Worm (Caenorhabditis elegans) whole organism, L3 larva: ENCODE data around the gene mvk-1.
A peak's percentile ranks its signal among the peaks of the same experiment; 100 is the strongest.

Experiments
- R02D3.7 ChIP-seq: fragments of 150-350 bp; optimal IDR thresholded peaks from 2 replicates; lab custom pipeline; 2014; ENCODE audit warnings: missing biosample characterization, missing genetic modification characterization
- ZK546.5 ChIP-seq: sonication (generic microtip); optimal IDR thresholded peaks from 2 replicates; lab custom pipeline; 2017; ENCODE audit warnings: missing biosample characterization, missing genetic modification characterization
- ceh-16 ChIP-seq: sonication (generic microtip); optimal IDR thresholded peaks from 2 replicates; lab custom pipeline; 2017; ENCODE audit warnings: missing biosample characterization, missing genetic modification characterization
- ceh-28 ChIP-seq: fragments of 150-350 bp; optimal IDR thresholded peaks from 2 replicates; lab custom pipeline; 2014; ENCODE audit warnings: missing biosample characterization, missing genetic modification reagents, missing genetic modification characterization
- daf-12 ChIP-seq: fragments of 150-350 bp; optimal IDR thresholded peaks from 2 replicates; lab custom pipeline; 2014; ENCODE audit warnings: missing biosample characterization, missing genetic modification reagents, missing genetic modification characterization
- egl-27 ChIP-seq: sonication (generic microtip); optimal IDR thresholded peaks from 4 replicates; lab custom pipeline; 2017; ENCODE audit warnings: missing biosample characterization, missing genetic modification reagents, missing genetic modification characterization
- egl-5 ChIP-seq: fragments of 150-350 bp; optimal IDR thresholded peaks from 2 replicates; lab custom pipeline; 2017; ENCODE audit warnings: missing biosample characterization, missing genetic modification reagents, missing genetic modification characterization, inconsistent platforms
- elt-2 ChIP-seq: sonication (generic microtip); optimal IDR thresholded peaks from 2 replicates; lab custom pipeline; 2016; ENCODE audit warnings: missing genetic modification reagents, mild to moderate bottlenecking, missing genetic modification characterization, missing compliant biosample characterization
- elt-3 ChIP-seq, 3 experiments: fragments of 150-350 bp in 1 of 3; sonication (generic microtip) in 2 of 3; optimal IDR thresholded peaks; 2 replicates in 2 of 3; 4 replicates in 1 of 3; lab custom pipeline; 2014 to 2017; ENCODE audit warnings: missing biosample characterization in 3 of 3, missing genetic modification characterization in 3 of 3
- eor-1 ChIP-seq, 2 experiments: fragments of 150-350 bp; optimal IDR thresholded peaks; 2 replicates each; lab custom pipeline; 2014 to 2018; ENCODE audit warnings: missing biosample characterization in 2 of 2, missing genetic modification characterization in 2 of 2
- fkh-2 ChIP-seq: fragments of 150-350 bp; optimal IDR thresholded peaks from 2 replicates; lab custom pipeline; 2014; ENCODE audit warnings: missing biosample characterization, missing genetic modification reagents, missing genetic modification characterization
- fos-1 ChIP-seq: fragments of 150-350 bp; optimal IDR thresholded peaks from 2 replicates; lab custom pipeline; 2014; ENCODE audit warnings: missing biosample characterization, missing genetic modification characterization
- lin-39 ChIP-seq: fragments of 150-350 bp; optimal IDR thresholded peaks from 2 replicates; lab custom pipeline; 2018; ENCODE audit warnings: missing biosample characterization, missing genetic modification reagents, missing genetic modification characterization
- lsy-12 ChIP-seq: sonication (generic microtip); optimal IDR thresholded peaks from 2 replicates; lab custom pipeline; 2016; ENCODE audit warnings: mild to moderate bottlenecking, missing genetic modification characterization, missing compliant biosample characterization
- nhr-12 ChIP-seq: fragments of 150-350 bp; optimal IDR thresholded peaks from 2 replicates; lab custom pipeline; 2014; ENCODE audit warnings: missing biosample characterization, missing genetic modification characterization
- nhr-28 ChIP-seq: fragments of 150-350 bp; optimal IDR thresholded peaks from 2 replicates; lab custom pipeline; 2014; ENCODE audit warnings: missing biosample characterization, missing genetic modification characterization
- nhr-67 ChIP-seq: fragments of 150-350 bp; optimal IDR thresholded peaks from 2 replicates; lab custom pipeline; 2014; ENCODE audit warnings: missing biosample characterization, missing genetic modification characterization
- nhr-76 ChIP-seq: fragments of 150-350 bp; sonication (generic microtip); optimal IDR thresholded peaks from 5 replicates; lab custom pipeline; 2014; ENCODE audit warnings: missing biosample characterization, missing genetic modification characterization
- pha-4 ChIP-seq: fragments of 150-350 bp; optimal IDR thresholded peaks from 2 replicates; lab custom pipeline; 2014; ENCODE audit warnings: missing biosample characterization, missing genetic modification reagents, missing genetic modification characterization
- pqm-1 ChIP-seq: fragments of 150-350 bp; optimal IDR thresholded peaks from 2 replicates; lab custom pipeline; 2017; ENCODE audit warnings: missing biosample characterization, missing genetic modification characterization, inconsistent platforms
- sea-2 ChIP-seq: fragments of 150-350 bp; sonication (generic microtip); optimal IDR thresholded peaks from 4 replicates; lab custom pipeline; 2014; ENCODE audit warnings: missing biosample characterization, missing genetic modification reagents, missing genetic modification characterization
- skn-1 ChIP-seq: fragments of 150-350 bp; optimal IDR thresholded peaks from 2 replicates; lab custom pipeline; 2014; ENCODE audit warnings: missing biosample characterization, missing genetic modification characterization
- tbx-2 ChIP-seq: sonication (generic microtip); optimal IDR thresholded peaks from 2 replicates; lab custom pipeline; 2016; ENCODE audit warnings: mild to moderate bottlenecking, missing genetic modification characterization, missing compliant biosample characterization
- zag-1 ChIP-seq: fragments of 150-350 bp; optimal IDR thresholded peaks from 2 replicates; lab custom pipeline; 2014; ENCODE audit warnings: missing biosample characterization, missing genetic modification characterization
- ztf-11 ChIP-seq: fragments of 150-350 bp; optimal IDR thresholded peaks from 2 replicates; lab custom pipeline; 2014; ENCODE audit warnings: missing biosample characterization, missing genetic modification characterization
- ztf-4 ChIP-seq: fragments of 150-350 bp; optimal IDR thresholded peaks from 2 replicates; lab custom pipeline; 2014; ENCODE audit warnings: missing biosample characterization, missing genetic modification characterization

mvk-1 gene

DNA sequence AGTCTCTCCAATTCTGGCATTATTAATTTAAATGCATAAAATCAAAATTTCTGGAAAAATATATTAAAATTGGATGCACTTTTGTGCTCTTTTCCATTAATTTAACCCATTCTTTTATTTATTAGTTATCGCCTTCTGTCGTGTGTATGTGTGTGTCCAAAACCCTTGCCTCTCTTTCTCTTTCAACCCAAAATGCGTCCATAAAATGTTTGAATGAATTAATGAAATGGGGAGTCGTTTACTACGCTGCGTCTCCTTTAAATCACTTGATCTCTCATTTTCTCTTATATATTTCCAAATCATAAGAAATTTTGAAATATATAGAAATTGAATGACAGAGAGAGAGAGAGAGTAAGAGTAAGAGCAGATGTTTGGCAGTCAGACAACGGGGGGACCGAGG, 58.1 kb downstream of the mvk-1 start:
- TF ChIP-seq daf-12 (no peak), tbx-2 (tag; lab: Kevin White, UChicago) (no peak), egl-5 (tag; lab: Kevin White, UChicago) (peak; percentile 41), nhr-76 (tag; lab: Kevin White, UChicago) (no peak), skn-1 (no peak), sea-2 (no peak), ztf-4 (tag; lab: Kevin White, UChicago) (no peak), eor-1 (tag; optimal IDR thresholded peaks at IDR 0.05; lab: Kevin White, UChicago) (no peak), lin-39 (tag; lab: Kevin White, UChicago) (no peak), ceh-28 (no peak), nhr-28 (tag; lab: Kevin White, UChicago) (no peak), egl-27 (tag; lab: Kevin White, UChicago) (no peak), nhr-67 (tag; lab: Kevin White, UChicago) (no peak), ztf-11 (tag; lab: Kevin White, UChicago) (no peak), nhr-12 (no peak), fkh-2 (tag; lab: Kevin White, UChicago) (no peak), zag-1 (tag; lab: Kevin White, UChicago) (no peak), R02D3.7 (tag; lab: Kevin White, UChicago) (no peak), ceh-16 (tag; lab: Kevin White, UChicago) (no peak), elt-3 (tag; optimal IDR thresholded peaks at IDR 0.05; lab: Kevin White, UChicago) (no peak), ZK546.5 (tag; lab: Kevin White, UChicago) (no peak), fos-1 (tag; lab: Kevin White, UChicago) (no peak), lsy-12 (tag; lab: Kevin White, UChicago) (no peak), pha-4 (tag; lab: Kevin White, UChicago) (peak; percentile 1), pqm-1 (tag; lab: Kevin White, UChicago) (no peak), elt-2 (tag; lab: Kevin White, UChicago) (peak; percentile 2)
